Fruit fly (Drosophila melanogaster): Measurements from ENCODE around the gene CG6067.

Gene CG6067

dm6 chrX:5926718-5927117, 28.7 kb upstream of the CG6067 start (continued):
- TF ChIP-seq Eip75B (GFP tag; optimal IDR thresholded peaks at IDR 0.05) = peak; percentile 10
- TF ChIP-seq salr (GFP tag; optimal IDR thresholded peaks at IDR 0.05) = peak; percentile 65 to 68
- TF ChIP-seq Sox14 (GFP tag; optimal IDR thresholded peaks at IDR 0.05) = peak; percentile 68
- no peak for TF ChIP-seq Eip93F (GFP tag; optimal IDR thresholded peaks at IDR 0.05)
- TF ChIP-seq svp (GFP tag) = peak; percentile 63
- peak; percentile 46 for TF ChIP-seq lz (GFP tag; optimal IDR thresholded peaks at IDR 0.05)
- peak; percentile 68 for TF ChIP-seq Ets96B (tag; optimal IDR thresholded peaks at IDR 0.05)
- peak; percentile 52 for TF ChIP-seq cyc (GFP tag; optimal IDR thresholded peaks at IDR 0.05)
- TF ChIP-seq CG6854 (GFP tag; optimal IDR thresholded peaks at IDR 0.05) = no peak
- no peak for TF ChIP-seq CG9139 (GFP tag; optimal IDR thresholded peaks at IDR 0.05)
- TF ChIP-seq pdm3 (GFP tag; optimal IDR thresholded peaks at IDR 0.05) = peak; percentile 85
- TF ChIP-seq CG32006 (GFP tag; optimal IDR thresholded peaks at IDR 0.05) = peak; percentile 81
- TF ChIP-seq CG1621 (tag; optimal IDR thresholded peaks at IDR 0.05) = peak; percentile 55
- peak; percentile 58 for TF ChIP-seq Lpt (GFP tag; optimal IDR thresholded peaks at IDR 0.05)
- peak; percentile 57 for TF ChIP-seq dsx (GFP tag; optimal IDR thresholded peaks at IDR 0.05; ENCODE audit: poor library complexity, severe bottlenecking)
- no peak for TF ChIP-seq CG11294 (GFP tag; IDR thresholded peaks at IDR 0.05)
- TF ChIP-seq OdsH (GFP tag; optimal IDR thresholded peaks at IDR 0.05) = peak; percentile 80
- peak; percentile 54 for TF ChIP-seq Hr4 (GFP tag; optimal IDR thresholded peaks at IDR 0.05)

- TF ChIP-seq CG11762 (GFP tag; optimal IDR thresholded peaks at IDR 0.05; ENCODE audit: insufficient read depth) (peak; percentile 82), CG8632 (GFP tag; optimal IDR thresholded peaks at IDR 0.05) (peak; percentile 71), CG3919 (GFP tag; optimal IDR thresholded peaks at IDR 0.05) (peak; percentile 88), esn (GFP tag; optimal IDR thresholded peaks at IDR 0.05) (peak; percentile 68), Eip93F (GFP tag; optimal IDR thresholded peaks at IDR 0.05) (no peak), dac (GFP tag; optimal IDR thresholded peaks at IDR 0.05) (peak; percentile 64), Hr38 (GFP tag; optimal IDR thresholded peaks at IDR 0.05) (no peak), OdsH (GFP tag; optimal IDR thresholded peaks at IDR 0.05) (peak; percentile 78), CG6854 (GFP tag; optimal IDR thresholded peaks at IDR 0.05) (no peak), CG6808 (GFP tag; optimal IDR thresholded peaks at IDR 0.05) (peak; percentile 68), salr (GFP tag; optimal IDR thresholded peaks at IDR 0.05) (peak; percentile 56 to 80), achi (GFP tag; optimal IDR thresholded peaks at IDR 0.05) (peak; percentile 78), CG7368 (GFP tag; optimal IDR thresholded peaks at IDR 0.05) (peak; percentile 68), eg (GFP tag; IDR thresholded peaks at IDR 0.05) (peak; percentile 85), CG10631 (GFP tag; optimal IDR thresholded peaks at IDR 0.05) (peak; percentile 76), CG3032 (tag; optimal IDR thresholded peaks at IDR 0.05) (peak; percentile 75), ss (GFP tag; optimal IDR thresholded peaks at IDR 0.05) (peak; percentile 66 to 72), CG1621 (tag; optimal IDR thresholded peaks at IDR 0.05) (peak; percentile 69), Blimp-1 (GFP tag; optimal IDR thresholded peaks at IDR 0.05) (no peak), CG10669 (GFP tag; optimal IDR thresholded peaks at IDR 0.05) (peak; percentile 75), fkh (GFP tag; optimal IDR thresholded peaks at IDR 0.05) (no peak), Hr4 (GFP tag; optimal IDR thresholded peaks at IDR 0.05) (peak; percentile 78), net (GFP tag; optimal IDR thresholded peaks at IDR 0.05) (peak; percentile 74), fd85E (GFP tag; optimal IDR thresholded peaks at IDR 0.05) (peak; percentile 16), cyc (GFP tag; optimal IDR thresholded peaks at IDR 0.05) (peak; percentile 82), CG15336 (GFP tag; IDR thresholded peaks at IDR 0.05) (peak; percentile 90), Eip78C (GFP tag) (peak; percentile 96), svp (GFP tag) (peak; percentile 86), pdm3 (GFP tag; optimal IDR thresholded peaks at IDR 0.05) (peak; percentile 87), Sox102F (GFP tag; optimal IDR thresholded peaks at IDR 0.05) (peak; percentile 60), CG34406 (GFP tag; optimal IDR thresholded peaks at IDR 0.05) (peak; percentile 54), Sox14 (GFP tag; optimal IDR thresholded peaks at IDR 0.05) (peak; percentile 90), Lpt (GFP tag; optimal IDR thresholded peaks at IDR 0.05) (peak; percentile 82), CG31627 (GFP tag; optimal IDR thresholded peaks at IDR 0.05) (peak; percentile 69), Sox15 (GFP tag; optimal IDR thresholded peaks at IDR 0.05) (peak; percentile 47), Ets21C (GFP tag; optimal IDR thresholded peaks at IDR 0.05) (peak; percentile 40), CG6163 (GFP tag; IDR thresholded peaks at IDR 0.05) (peak; percentile 90), CG6276 (GFP tag; optimal IDR thresholded peaks at IDR 0.05) (peak; percentile 64), CG8119 (GFP tag; IDR thresholded peaks at IDR 0.05) (peak; percentile 88), Smox (GFP tag; optimal IDR thresholded peaks at IDR 0.05) (peak; percentile 66), lz (GFP tag; optimal IDR thresholded peaks at IDR 0.05) (peak; percentile 75)
Observed at dm6 chrX:5932345-5932995, 23.0 kb upstream of the CG6067 start.
